Worm (Caenorhabditis elegans) whole organism, L3 larva: ENCODE results near the gene T08G3.6.
A peak's percentile ranks its signal among the peaks of the same experiment; 100 is the strongest.

Experiments
- ceh-82 ChIP-seq: fragments of 150-350 bp; optimal IDR thresholded peaks from 2 replicates; lab custom pipeline; 2014; ENCODE audit warnings: missing biosample characterization, missing genetic modification characterization
- nhr-237 ChIP-seq: fragments of 150-350 bp; optimal IDR thresholded peaks from 2 replicates; lab custom pipeline; 2014; ENCODE audit warnings: missing biosample characterization, missing genetic modification characterization
- pqm-1 ChIP-seq: fragments of 150-350 bp; optimal IDR thresholded peaks from 2 replicates; lab custom pipeline; 2017; ENCODE audit warnings: missing biosample characterization, missing genetic modification characterization, inconsistent platforms

ce11 chrV:16401519-16401918, 44.3 kb upstream of the T08G3.6 start, which contains the start of gene F13A7.14:
- TF ChIP-seq ceh-82 (tag; lab: Kevin White, UChicago), result no peak
- peak; percentile 26 for TF ChIP-seq pqm-1 (tag; lab: Kevin White, UChicago)
- TF ChIP-seq nhr-237 (tag; lab: Kevin White, UChicago), result no peak
